Fruit fly (Drosophila melanogaster) whole organism, embryonic: Measurements from ENCODE around the gene Shawn.
A peak's percentile ranks its signal among the peaks of the same experiment; 100 is the strongest.

Experiments
- CG10321 ChIP-seq: fragments of 200-800 bp; sonication (Bioruptor generic); IDR thresholded peaks from 2 replicates; pipeline ENCODE4 v1.3.6; 2022; ENCODE audit warnings: missing biosample characterization, missing genetic modification characterization
- CG11093 ChIP-seq: fragments of 200-800 bp; sonication (Bioruptor generic); IDR thresholded peaks from 3 replicates; pipeline ENCODE4 v1.3.6; 2022; ENCODE audit warnings: missing biosample characterization, missing genetic modification characterization
- CG12071 ChIP-seq: fragments of 200-800 bp; sonication (Bioruptor generic); optimal IDR thresholded peaks from 3 replicates; lab custom pipeline; 2018; ENCODE audit warnings: missing biosample characterization, mild to moderate bottlenecking, missing genetic modification characterization
- CG15269 ChIP-seq: fragments of 200-800 bp; sonication (Bioruptor generic); optimal IDR thresholded peaks from 2 replicates; lab custom pipeline; 2018; ENCODE audit warnings: missing biosample characterization, mild to moderate bottlenecking, missing genetic modification characterization, moderate library complexity
- CG1529 ChIP-seq: fragments of 200-800 bp; sonication (Bioruptor generic); optimal IDR thresholded peaks from 3 replicates; lab custom pipeline; 2018; ENCODE audit warnings: missing biosample characterization, missing genetic modification characterization
- CG15601 ChIP-seq: fragments of 200-800 bp; sonication (Bioruptor generic); optimal IDR thresholded peaks from 3 replicates; lab custom pipeline; 2019; ENCODE audit warnings: missing biosample characterization, mild to moderate bottlenecking, missing genetic modification characterization, moderate library complexity
- CG17328 ChIP-seq: fragments of 200-800 bp; sonication (Bioruptor generic); IDR thresholded peaks from 2 replicates; pipeline ENCODE4 v1.3.6; 2022; ENCODE audit warnings: missing biosample characterization, missing genetic modification characterization
- CG17385 ChIP-seq: fragments of 200-800 bp; sonication (Bioruptor generic); optimal IDR thresholded peaks from 3 replicates; lab custom pipeline; 2018; ENCODE audit warnings: missing biosample characterization, mild to moderate bottlenecking, missing genetic modification characterization
- CG18599 ChIP-seq: fragments of 200-800 bp; sonication (Bioruptor generic); optimal IDR thresholded peaks from 3 replicates; lab custom pipeline; 2017; ENCODE audit warnings: missing biosample characterization, missing genetic modification characterization, mild to moderate bottlenecking, moderate library complexity, missing genetic modification reagents
- CG2120 ChIP-seq: fragments of 200-800 bp; sonication (Bioruptor generic); optimal IDR thresholded peaks from 3 replicates; lab custom pipeline; 2016; ENCODE audit warnings: missing biosample characterization, missing genetic modification characterization
- CG2202 ChIP-seq: fragments of 200-800 bp; sonication (Bioruptor generic); optimal IDR thresholded peaks from 2 replicates; lab custom pipeline; 2018; ENCODE audit warnings: missing biosample characterization, mild to moderate bottlenecking, missing genetic modification characterization
- CG3065 ChIP-seq: fragments of 200-800 bp; sonication (Bioruptor generic); optimal IDR thresholded peaks from 2 replicates; lab custom pipeline; 2016; ENCODE audit warnings: missing biosample characterization, missing genetic modification characterization
- CG3163 ChIP-seq: fragments of 200-800 bp; sonication (Bioruptor generic); optimal IDR thresholded peaks from 3 replicates; lab custom pipeline; 2016; ENCODE audit warnings: missing biosample characterization, missing genetic modification characterization
- CG3407 ChIP-seq: fragments of 200-800 bp; sonication (Bioruptor generic); optimal IDR thresholded peaks from 2 replicates; lab custom pipeline; 2018; ENCODE audit warnings: missing biosample characterization, mild to moderate bottlenecking, missing genetic modification characterization
- CG34376 ChIP-seq: fragments of 200-800 bp; sonication (Bioruptor generic); optimal IDR thresholded peaks from 2 replicates; lab custom pipeline; 2018; ENCODE audit warnings: missing biosample characterization, mild to moderate bottlenecking, missing genetic modification characterization
- CG4404 ChIP-seq: fragments of 200-800 bp; sonication (Bioruptor generic); IDR thresholded peaks from 2 replicates; pipeline ENCODE4 v1.3.6; 2022; ENCODE audit warnings: missing biosample characterization, missing genetic modification characterization
- CG4617 ChIP-seq: fragments of 200-800 bp; sonication (Bioruptor generic); optimal IDR thresholded peaks from 3 replicates; lab custom pipeline; 2016; ENCODE audit warnings: missing biosample characterization, missing genetic modification characterization, borderline replicate concordance
- CG6254 ChIP-seq: fragments of 200-800 bp; sonication (Bioruptor generic); optimal IDR thresholded peaks from 3 replicates; lab custom pipeline; 2017; ENCODE audit warnings: mild to moderate bottlenecking, missing biosample characterization, missing genetic modification reagents, missing genetic modification characterization
- CG7556 ChIP-seq: fragments of 200-800 bp; sonication (Bioruptor generic); optimal IDR thresholded peaks from 2 replicates; lab custom pipeline; 2017; ENCODE audit warnings: missing biosample characterization, mild to moderate bottlenecking, missing genetic modification characterization
- Dip3 ChIP-seq: fragments of 200-800 bp; sonication (Bioruptor generic); optimal IDR thresholded peaks from 3 replicates; lab custom pipeline; 2016; ENCODE audit warnings: missing biosample characterization, missing genetic modification characterization
- Dll ChIP-seq: fragments of 200-800 bp; sonication (Bioruptor generic); IDR thresholded peaks from 4 replicates; pipeline ENCODE4 v1.3.6; 2022; ENCODE audit warnings: missing biosample characterization, missing genetic modification characterization; ENCODE audit not compliant: partially characterized antibody
- E2f2 ChIP-seq: fragments of 200-800 bp; sonication (Bioruptor generic); IDR thresholded peaks from 2 replicates; pipeline ENCODE4 v1.3.6; 2022; ENCODE audit warnings: missing biosample characterization, missing genetic modification characterization
- Lpt ChIP-seq: fragments of >200 bp; optimal IDR thresholded peaks from 2 replicates; lab custom pipeline; 2018; ENCODE audit warnings: missing biosample characterization, missing genetic modification characterization
- MBD-R2 ChIP-seq: fragments of 200-800 bp; sonication (Bioruptor generic); IDR thresholded peaks from 2 replicates; pipeline ENCODE4 v1.3.6; 2022; ENCODE audit warnings: missing biosample characterization, missing genetic modification characterization
- MESR4 ChIP-seq: fragments of 200-800 bp; sonication (Bioruptor generic); optimal IDR thresholded peaks from 2 replicates; lab custom pipeline; 2018; ENCODE audit warnings: missing biosample characterization, mild to moderate bottlenecking, missing genetic modification characterization, moderate library complexity
- Med ChIP-seq: fragments of 200-800 bp; sonication (Bioruptor generic); peaks from one replicate; lab custom pipeline; 2016; ENCODE audit warnings: missing biosample characterization, missing genetic modification characterization, mild to moderate bottlenecking, inconsistent platforms, moderate library complexity
- Neu2 ChIP-seq: fragments of 200-800 bp; sonication (Bioruptor generic); optimal IDR thresholded peaks from 3 replicates; lab custom pipeline; 2016; ENCODE audit warnings: missing biosample characterization, missing genetic modification characterization, borderline replicate concordance
- Ravus ChIP-seq: fragments of 200-800 bp; sonication (Bioruptor generic); IDR thresholded peaks from 2 replicates; pipeline ENCODE4 v1.3.6; 2022; ENCODE audit warnings: missing biosample characterization, missing genetic modification characterization
- Sry-β ChIP-seq: fragments of 200-800 bp; sonication (Bioruptor generic); optimal IDR thresholded peaks from 2 replicates; lab custom pipeline; 2018; ENCODE audit warnings: missing biosample characterization, mild to moderate bottlenecking, missing genetic modification characterization, moderate library complexity
- Usf ChIP-seq: fragments of 200-800 bp; sonication (Bioruptor generic); optimal IDR thresholded peaks from 2 replicates; lab custom pipeline; 2017; ENCODE audit warnings: missing genotype, missing biosample characterization, missing genetic modification characterization
- ab ChIP-seq: fragments of 200-800 bp; sonication (Bioruptor generic); optimal IDR thresholded peaks from 2 replicates; lab custom pipeline; 2016; ENCODE audit warnings: missing biosample characterization, missing genetic modification characterization
- ac ChIP-seq: fragments of 200-800 bp; sonication (Bioruptor generic); optimal IDR thresholded peaks from 3 replicates; lab custom pipeline; 2017; ENCODE audit warnings: missing biosample characterization, mild to moderate bottlenecking, missing genetic modification characterization
- chif ChIP-seq, 2 experiments: fragments of 200-800 bp; sonication (Bioruptor generic); optimal IDR thresholded peaks; 3 replicates each; lab custom pipeline; 2016; ENCODE audit warnings: missing biosample characterization in 2 of 2, missing genetic modification characterization in 2 of 2
- cwo ChIP-seq: fragments of 200-800 bp; sonication (Bioruptor generic); optimal IDR thresholded peaks from 3 replicates; lab custom pipeline; 2017; ENCODE audit warnings: missing biosample characterization, missing genetic modification characterization, mild to moderate bottlenecking, moderate library complexity, missing genetic modification reagents
- dan ChIP-seq: fragments of 200-800 bp; sonication (Bioruptor generic); IDR thresholded peaks from 2 replicates; pipeline ENCODE4 v1.3.6; 2022; ENCODE audit warnings: missing biosample characterization, missing genetic modification characterization
- fd102C ChIP-seq: fragments of 200-800 bp; sonication (Bioruptor generic); optimal IDR thresholded peaks from 2 replicates; lab custom pipeline; 2018; ENCODE audit warnings: missing biosample characterization, mild to moderate bottlenecking, missing genetic modification characterization, moderate library complexity
- fd64A ChIP-seq: fragments of 200-800 bp; sonication (Bioruptor generic); optimal IDR thresholded peaks from 3 replicates; lab custom pipeline; 2018; ENCODE audit warnings: missing biosample characterization, mild to moderate bottlenecking, missing genetic modification characterization
- fru ChIP-seq: fragments of >200 bp; optimal IDR thresholded peaks from 2 replicates; lab custom pipeline; 2017
- gem ChIP-seq: fragments of 200-800 bp; sonication (Bioruptor generic); optimal IDR thresholded peaks from 2 replicates; lab custom pipeline; 2019; ENCODE audit warnings: missing biosample characterization, mild to moderate bottlenecking, missing genetic modification characterization, moderate library complexity
- gfzf ChIP-seq: fragments of 200-800 bp; sonication (Bioruptor generic); optimal IDR thresholded peaks from 2 replicates; lab custom pipeline; 2016; ENCODE audit warnings: missing biosample characterization, mild to moderate bottlenecking, missing genetic modification characterization, moderate library complexity
- lola ChIP-seq, 3 experiments: fragments of >200 bp in 2 of 3; fragments of 200-800 bp in 1 of 3; sonication (Bioruptor generic) in 1 of 3; optimal IDR thresholded peaks; 2 replicates each; lab custom pipeline; 2017 to 2019; ENCODE audit warnings: missing biosample characterization in 3 of 3, missing genetic modification characterization in 3 of 3, mild to moderate bottlenecking in 1 of 3, moderate library complexity in 1 of 3
- onecut ChIP-seq: fragments of 200-800 bp; sonication (Bioruptor generic); IDR thresholded peaks from 2 replicates; pipeline ENCODE4 v1.3.6; 2022; ENCODE audit warnings: missing biosample characterization, missing genetic modification characterization
- p53 ChIP-seq: fragments of 200-800 bp; sonication (Bioruptor generic); optimal IDR thresholded peaks from 2 replicates; lab custom pipeline; 2016; ENCODE audit warnings: missing biosample characterization, missing genetic modification characterization
- peb ChIP-seq: fragments of 200-800 bp; sonication (Bioruptor generic); IDR thresholded peaks from 2 replicates; pipeline ENCODE4 v1.3.6; 2022; ENCODE audit warnings: missing biosample characterization, missing genetic modification characterization
- pros ChIP-seq: fragments of 200-800 bp; sonication (Bioruptor generic); optimal IDR thresholded peaks from 3 replicates; lab custom pipeline; 2019; ENCODE audit warnings: missing biosample characterization, mild to moderate bottlenecking, missing genetic modification characterization, moderate library complexity
- sim ChIP-seq: fragments of 200-800 bp; sonication (Bioruptor generic); IDR thresholded peaks from 2 replicates; pipeline ENCODE4 v1.3.6; 2022; ENCODE audit warnings: missing biosample characterization, missing genetic modification characterization
- sima ChIP-seq: fragments of 200-800 bp; sonication (Bioruptor generic); optimal IDR thresholded peaks from 2 replicates; lab custom pipeline; 2016; ENCODE audit warnings: missing biosample characterization, missing genetic modification characterization
- trh ChIP-seq: fragments of 200-800 bp; sonication (Bioruptor generic); optimal IDR thresholded peaks from 2 replicates; lab custom pipeline; 2016; ENCODE audit warnings: missing biosample characterization, missing genetic modification characterization
- vfl ChIP-seq: fragments of 200-800 bp; sonication (Bioruptor generic); optimal IDR thresholded peaks from 2 replicates; lab custom pipeline; 2016; ENCODE audit warnings: missing biosample characterization, missing genetic modification characterization
- yki ChIP-seq: fragments of >200 bp; optimal IDR thresholded peaks from 3 replicates; lab custom pipeline; 2018
- zfh1 ChIP-seq: fragments of 200-800 bp; sonication (Bioruptor generic); IDR thresholded peaks from 3 replicates; pipeline ENCODE4 v1.3.6; 2022; ENCODE audit warnings: missing biosample characterization, missing genetic modification characterization
- zfh2 ChIP-seq: fragments of 200-800 bp; sonication (Bioruptor generic); optimal IDR thresholded peaks from 2 replicates; lab custom pipeline; 2016; ENCODE audit warnings: missing biosample characterization, missing genetic modification characterization

The Shawn gene

dm6 chrX:19604997-19605396 lies 6.3 kb upstream of the Shawn start, which contains the start of gene CG14207 (continued):
- TF ChIP-seq vfl (GFP tag; lab: Kevin White, UChicago), result no peak
- TF ChIP-seq CG3407 (GFP tag; lab: Kevin White, UChicago), result no peak
- peak; percentile 67 for TF ChIP-seq Dll (GFP tag; lab: Robert Waterston, UW)
- no peak for TF ChIP-seq fd102C (GFP tag; lab: Kevin White, UChicago)
- TF ChIP-seq CG10321 (GFP tag; lab: Robert Waterston, UW), result no peak
- TF ChIP-seq Ravus (GFP tag; lab: Robert Waterston, UW), result no peak
- no peak for TF ChIP-seq CG2120
- no peak for TF ChIP-seq Neu2 (GFP tag; lab: Kevin White, UChicago)
- no peak for TF ChIP-seq onecut (GFP tag; lab: Robert Waterston, UW)
- no peak for TF ChIP-seq zfh2 (GFP tag; lab: Kevin White, UChicago)
- TF ChIP-seq Lpt (GFP tag; lab: Kevin White, UChicago), result no peak
- TF ChIP-seq CG1529 (GFP tag; lab: Kevin White, UChicago), result peak; percentile 6
- TF ChIP-seq yki, result no peak
- TF ChIP-seq pros (GFP tag; lab: Kevin White, UChicago), result peak; percentile 28
- no peak for TF ChIP-seq sim (GFP tag; lab: Robert Waterston, UW)
- TF ChIP-seq peb (GFP tag; lab: Robert Waterston, UW), result no peak
- no peak for TF ChIP-seq fd64A (GFP tag; lab: Kevin White, UChicago)
- TF ChIP-seq Usf (GFP tag; lab: Kevin White, UChicago), result no peak
- TF ChIP-seq ac, result no peak
- TF ChIP-seq CG17385 (GFP tag; lab: Kevin White, UChicago), result peak; percentile 17
- no peak for TF ChIP-seq cwo (GFP tag; lab: Kevin White, UChicago)
- TF ChIP-seq gfzf (GFP tag; lab: Kevin White, UChicago), result peak; percentile 3
- no peak for TF ChIP-seq CG6254 (GFP tag; lab: Kevin White, UChicago)
- no peak for TF ChIP-seq CG3065 (GFP tag; lab: Kevin White, UChicago)
- no peak for TF ChIP-seq CG4617
- TF ChIP-seq trh, result no peak
- TF ChIP-seq CG15269, result peak; percentile 31
- TF ChIP-seq chif (GFP tag; optimal IDR thresholded peaks at IDR 0.05; lab: Kevin White, UChicago), result no peak
- no peak for TF ChIP-seq dan (GFP tag; lab: Robert Waterston, UW)
- no peak for TF ChIP-seq lola (GFP tag; optimal IDR thresholded peaks at IDR 0.05; lab: Kevin White, UChicago)
- TF ChIP-seq CG18599 (GFP tag; lab: Kevin White, UChicago), result no peak
- TF ChIP-seq Med, result peak; percentile 83
- TF ChIP-seq CG4404 (GFP tag; lab: Robert Waterston, UW), result no peak
- TF ChIP-seq CG17328 (GFP tag; lab: Robert Waterston, UW), result no peak
- peak; percentile 2 for TF ChIP-seq Dip3 (GFP tag; lab: Kevin White, UChicago)
- TF ChIP-seq CG3163 (GFP tag; lab: Kevin White, UChicago), result peak; percentile 19
- peak; percentile 22 for TF ChIP-seq MESR4 (GFP tag; lab: Kevin White, UChicago)
- TF ChIP-seq CG34376, result peak; percentile 43
- no peak for TF ChIP-seq zfh1 (GFP tag; lab: Robert Waterston, UW)
- TF ChIP-seq CG15601 (tag; lab: Kevin White, UChicago), result peak; percentile 10
- no peak for TF ChIP-seq gem
- TF ChIP-seq ab (GFP tag; lab: Kevin White, UChicago), result no peak
- peak; percentile 88 for TF ChIP-seq E2f2 (GFP tag; lab: Robert Waterston, UW)
- TF ChIP-seq MBD-R2 (GFP tag; lab: Robert Waterston, UW), result peak; percentile 21; the same call in 1 of the 2 replicates
- no peak for TF ChIP-seq CG7556 (GFP tag; lab: Kevin White, UChicago)
- peak; percentile 36 for TF ChIP-seq CG12071 (GFP tag; lab: Kevin White, UChicago)
- TF ChIP-seq CG2202 (tag; lab: Kevin White, UChicago), result no peak
- TF ChIP-seq Sry-β (GFP tag; lab: Kevin White, UChicago), result no peak
- TF ChIP-seq sima (GFP tag; lab: Kevin White, UChicago), result no peak
- TF ChIP-seq CG11093 (GFP tag; lab: Robert Waterston, UW), result no peak
- TF ChIP-seq p53 (GFP tag; lab: Kevin White, UChicago), result no peak
- no peak for TF ChIP-seq fru (lab: Kevin White, UChicago)
